Worm (Caenorhabditis elegans) whole organism, early embryonic: ENCODE measurements around the gene srlf-2.

Source experiments
- B0310.2 ChIP-seq: sonication (generic microtip); optimal IDR thresholded peaks from 2 replicates; lab custom pipeline; 2016; ENCODE audit warnings: mild to moderate bottlenecking, missing genetic modification characterization, missing compliant biosample characterization
- F13C5.2 ChIP-seq: sonication (generic microtip); optimal IDR thresholded peaks from 2 replicates; lab custom pipeline; 2017; ENCODE audit warnings: mild to moderate bottlenecking, missing genetic modification characterization, inconsistent platforms, missing compliant biosample characterization
- aly-1 ChIP-seq: sonication (generic microtip); optimal IDR thresholded peaks from 2 replicates; lab custom pipeline; 2016; ENCODE audit warnings: missing genetic modification characterization, missing compliant biosample characterization
- ama-1 ChIP-seq: fragments of 150-350 bp; optimal IDR thresholded peaks from 2 replicates; lab custom pipeline; 2014
- ceh-13 ChIP-seq: fragments of 200-800 bp; sonication (Bioruptor generic); optimal IDR thresholded peaks from 2 replicates; lab custom pipeline; 2018; ENCODE audit warnings: mild to moderate bottlenecking, missing genetic modification characterization, missing compliant biosample characterization
- ceh-36 ChIP-seq: sonication (generic microtip); optimal IDR thresholded peaks from 2 replicates; lab custom pipeline; 2016; ENCODE audit warnings: missing genetic modification characterization, inconsistent platforms, missing compliant biosample characterization
- ets-7 ChIP-seq: sonication (generic microtip); optimal IDR thresholded peaks from 2 replicates; lab custom pipeline; 2016; ENCODE audit warnings: missing genotype, missing genetic modification characterization, missing compliant biosample characterization
- flt-1 ChIP-seq: fragments of 200-800 bp; sonication (Bioruptor generic); IDR thresholded peaks from 2 replicates; pipeline ENCODE4 v1.3.6; 2022; ENCODE audit warnings: missing genetic modification characterization, missing compliant biosample characterization
- hmbx-1 ChIP-seq: sonication (generic microtip); optimal IDR thresholded peaks from 2 replicates; lab custom pipeline; 2016; ENCODE audit warnings: mild to moderate bottlenecking, missing genetic modification characterization, missing compliant biosample characterization
- hmg-4 ChIP-seq: fragments of 200-800 bp; sonication (Bioruptor generic); optimal IDR thresholded peaks from 2 replicates; lab custom pipeline; 2018; ENCODE audit warnings: mild to moderate bottlenecking, missing genetic modification characterization, missing compliant biosample characterization
- hnd-1 ChIP-seq: sonication (generic microtip); optimal IDR thresholded peaks from 2 replicates; lab custom pipeline; 2016; ENCODE audit warnings: missing genetic modification characterization, missing compliant biosample characterization
- pes-1 ChIP-seq: fragments of 200-800 bp; sonication (Bioruptor generic); IDR thresholded peaks from 2 replicates; pipeline ENCODE4 v1.3.6; 2022; ENCODE audit warnings: missing genetic modification reagents, missing genetic modification characterization, missing compliant biosample characterization
- scrt-1 ChIP-seq: fragments of 200-800 bp; sonication (Bioruptor generic); IDR thresholded peaks from 2 replicates; pipeline ENCODE4 v1.3.6; 2022; ENCODE audit warnings: missing genetic modification characterization, missing compliant biosample characterization
- sea-1 ChIP-seq: fragments of 200-800 bp; sonication (Bioruptor generic); conservative IDR thresholded peaks from 2 replicates; pipeline ENCODE4 v1.3.6; 2022; ENCODE audit warnings: missing genetic modification characterization, missing compliant biosample characterization
- tbx-11 ChIP-seq: fragments of 200-800 bp; sonication (Bioruptor generic); IDR thresholded peaks from 2 replicates; pipeline ENCODE4 v1.3.6; 2022; ENCODE audit warnings: missing genetic modification characterization, missing compliant biosample characterization
- tbx-37 ChIP-seq: fragments of 200-800 bp; sonication (Bioruptor generic); conservative IDR thresholded peaks from 2 replicates; pipeline ENCODE4 v1.3.6; 2022; ENCODE audit warnings: missing genetic modification reagents, missing genetic modification characterization, missing compliant biosample characterization
- tra-4 ChIP-seq: sonication (generic microtip); optimal IDR thresholded peaks from 2 replicates; lab custom pipeline; 2017; ENCODE audit warnings: missing genetic modification characterization, missing compliant biosample characterization

srlf-2 gene

ce11 chrIV:8472493-8472892, 17.5 kb upstream of the srlf-2 start, which contains the start of gene oat-1:
Gene oat-1, minus strand, starts transcription at chrIV:8472593.
- TF ChIP-seq hmbx-1 (tag; lab: Kevin White, UChicago) (no peak), hnd-1 (tag; lab: Kevin White, UChicago) (no peak), pes-1 (no peak), sea-1 (no peak), hmg-4 (GFP tag; lab: Kevin White, UChicago) (no peak), tbx-37 (GFP tag; lab: Robert Waterston, UW) (no peak), flt-1 (no peak), ama-1 (no peak), F13C5.2 (tag; lab: Kevin White, UChicago) (no peak), ets-7 (no peak), scrt-1 (GFP tag; lab: Robert Waterston, UW) (no peak), B0310.2 (tag; lab: Kevin White, UChicago) (no peak)

- TF ChIP-seq B0310.2 (tag; lab: Kevin White, UChicago) (no peak), tra-4 (tag; lab: Kevin White, UChicago) (no peak), ama-1 (no peak), flt-1 (no peak), F13C5.2 (tag; lab: Kevin White, UChicago) (no peak), pes-1 (no peak), tbx-37 (GFP tag; lab: Robert Waterston, UW) (no peak), ceh-36 (tag; lab: Kevin White, UChicago) (no peak), scrt-1 (GFP tag; lab: Robert Waterston, UW) (no peak), hmbx-1 (tag; lab: Kevin White, UChicago) (no peak)
Measured at ce11 chrIV:8473756-8474155, 16.3 kb upstream of the srlf-2 start, which contains the start of gene C28C12.11. Gene C28C12.11, plus strand, starts transcription at chrIV:8474056.

- TF ChIP-seq scrt-1 (GFP tag; lab: Robert Waterston, UW) (no peak), sea-1 (no peak), F13C5.2 (tag; lab: Kevin White, UChicago) (no peak), hmbx-1 (tag; lab: Kevin White, UChicago) (no peak), hmg-4 (GFP tag; lab: Kevin White, UChicago) (no peak), flt-1 (no peak), hnd-1 (tag; lab: Kevin White, UChicago) (no peak), tbx-37 (GFP tag; lab: Robert Waterston, UW) (no peak), aly-1 (tag; lab: Kevin White, UChicago) (no peak), ceh-36 (tag; lab: Kevin White, UChicago) (no peak), pes-1 (no peak), tbx-11 (GFP tag; lab: Robert Waterston, UW) (no peak), ama-1 (no peak), B0310.2 (tag; lab: Kevin White, UChicago) (no peak)
Measured at ce11 chrIV:8475030-8475679, 14.9 kb upstream of the srlf-2 start.

ce11 chrIV:8476166-8476565, 13.8 kb upstream of the srlf-2 start:
- TF ChIP-seq hnd-1 (tag; lab: Kevin White, UChicago) = no peak

- no peak for TF ChIP-seq scrt-1 (GFP tag; lab: Robert Waterston, UW)
- TF ChIP-seq sea-1 = no peak
- no peak for TF ChIP-seq pes-1
Measured at ce11 chrIV:8476880-8477279, 13.1 kb upstream of the srlf-2 start, which contains the start of gene spp-10. Gene spp-10, plus strand, starts transcription at chrIV:8477180.

- TF ChIP-seq aly-1 (tag; lab: Kevin White, UChicago) = no peak
- no peak for TF ChIP-seq tbx-11 (GFP tag; lab: Robert Waterston, UW)
- no peak for TF ChIP-seq B0310.2 (tag; lab: Kevin White, UChicago)
- no peak for TF ChIP-seq ama-1
- no peak for TF ChIP-seq sea-1
- no peak for TF ChIP-seq F13C5.2 (tag; lab: Kevin White, UChicago)
Measured at ce11 chrIV:8478516-8478915, 11.5 kb upstream of the srlf-2 start.

- TF ChIP-seq F13C5.2 (tag; lab: Kevin White, UChicago) (no peak), ceh-13 (no peak), tbx-11 (GFP tag; lab: Robert Waterston, UW) (no peak), tbx-37 (GFP tag; lab: Robert Waterston, UW) (no peak), B0310.2 (tag; lab: Kevin White, UChicago) (no peak), sea-1 (no peak), ceh-36 (tag; lab: Kevin White, UChicago) (no peak), hmg-4 (GFP tag; lab: Kevin White, UChicago) (no peak), scrt-1 (GFP tag; lab: Robert Waterston, UW) (no peak), hnd-1 (tag; lab: Kevin White, UChicago) (no peak), ama-1 (no peak), ets-7 (no peak), hmbx-1 (tag; lab: Kevin White, UChicago) (no peak), pes-1 (no peak), flt-1 (no peak), aly-1 (tag; lab: Kevin White, UChicago) (no peak), tra-4 (tag; lab: Kevin White, UChicago) (no peak)
Measured at ce11 chrIV:8479346-8479745, 10.7 kb upstream of the srlf-2 start, which contains the start of gene hlh-12. Gene hlh-12, minus strand, starts transcription at chrIV:8479446.

ce11 chrIV:8481308-8481707, 8.7 kb upstream of the srlf-2 start, which contains the start of gene spp-8:
Gene spp-8, plus strand, starts transcription at chrIV:8481664.
- no peak for TF ChIP-seq B0310.2 (tag; lab: Kevin White, UChicago)
